Worm (Caenorhabditis elegans): Measurements from ENCODE around the gene F46H5.11.

DNA sequence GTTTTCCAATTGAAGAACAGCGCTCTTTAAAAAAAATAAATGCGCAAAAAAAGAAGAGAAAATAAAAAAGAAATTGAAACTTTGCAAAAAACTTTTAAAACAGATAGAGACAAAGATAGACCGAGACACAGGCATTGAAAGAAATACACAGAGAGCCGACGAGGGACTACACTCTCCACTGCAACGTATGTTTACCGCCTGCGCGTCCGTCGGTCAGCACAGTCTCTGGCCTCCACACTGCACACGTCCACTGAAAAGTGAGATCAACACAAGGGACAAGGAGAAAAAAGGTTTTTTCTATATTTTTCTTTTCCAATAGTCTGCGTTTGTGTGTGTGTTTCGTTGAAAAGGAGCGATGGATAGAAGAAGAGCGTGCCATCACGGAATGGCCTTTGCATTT, 34.6 kb upstream of the F46H5.11 start:
- TF ChIP-seq ceh-63 (GFP tag; optimal IDR thresholded peaks at IDR 0.05) (no peak), lin-13 (GFP tag; optimal IDR thresholded peaks at IDR 0.05) (no peak), hpl-2 (GFP tag; optimal IDR thresholded peaks at IDR 0.05) (no peak), dsc-1 (tag; optimal IDR thresholded peaks at IDR 0.05) (no peak), nhr-237 (tag; optimal IDR thresholded peaks at IDR 0.05) (peak; percentile 60), sox-4 (tag; optimal IDR thresholded peaks at IDR 0.05) (no peak), efl-3 (GFP tag; optimal IDR thresholded peaks at IDR 0.05) (no peak), mep-1 (tag; optimal IDR thresholded peaks at IDR 0.05) (peak; percentile 58), ztf-4 (tag; optimal IDR thresholded peaks at IDR 0.05) (no peak)
